Worm (Caenorhabditis elegans) whole organism, mixed stage, embryonic: ENCODE data around the gene asp-3.

Experiments
- M03D4.4 ChIP-seq: sonication (generic microtip); optimal IDR thresholded peaks from 2 replicates; lab custom pipeline; 2017; ENCODE audit warnings: mild to moderate bottlenecking, missing genetic modification characterization, missing compliant biosample characterization
- bed-3 ChIP-seq: fragments of 200-800 bp; sonication (Bioruptor generic); optimal IDR thresholded peaks from 3 replicates; lab custom pipeline; 2018; ENCODE audit warnings: mild to moderate bottlenecking, missing genetic modification characterization, moderate library complexity, missing compliant biosample characterization
- blmp-1 ChIP-seq: fragments of 150-350 bp; optimal IDR thresholded peaks from 2 replicates; lab custom pipeline; 2014; ENCODE audit warnings: missing biosample characterization, missing genetic modification characterization
- ceh-39 ChIP-seq: fragments of 150-350 bp; optimal IDR thresholded peaks from 2 replicates; lab custom pipeline; 2014; ENCODE audit warnings: missing biosample characterization, missing genetic modification characterization
- ceh-43 ChIP-seq: fragments of 200-800 bp; sonication (Bioruptor generic); optimal IDR thresholded peaks from 2 replicates; lab custom pipeline; 2018; ENCODE audit warnings: mild to moderate bottlenecking, missing genetic modification characterization, moderate library complexity, missing compliant biosample characterization
- ceh-83 ChIP-seq: fragments of 200-800 bp; sonication (Bioruptor generic); optimal IDR thresholded peaks from 2 replicates; lab custom pipeline; 2018; ENCODE audit warnings: mild to moderate bottlenecking, missing genetic modification characterization, missing compliant biosample characterization
- ces-1 ChIP-seq: fragments of 150-350 bp; optimal IDR thresholded peaks from 2 replicates; lab custom pipeline; 2014; ENCODE audit warnings: missing biosample characterization, missing genetic modification reagents, missing genetic modification characterization
- cnd-1 ChIP-seq: fragments of 200-800 bp; sonication (Bioruptor generic); optimal IDR thresholded peaks from 2 replicates; lab custom pipeline; 2018; ENCODE audit warnings: mild to moderate bottlenecking, missing genetic modification characterization, missing compliant biosample characterization
- drap-1 ChIP-seq: fragments of 200-800 bp; sonication (Bioruptor generic); optimal IDR thresholded peaks from 3 replicates; lab custom pipeline; 2018; ENCODE audit warnings: mild to moderate bottlenecking, missing genetic modification characterization, missing compliant biosample characterization
- elt-1 ChIP-seq: sonication (generic microtip); optimal IDR thresholded peaks from 2 replicates; lab custom pipeline; 2017; ENCODE audit warnings: missing genetic modification characterization, mild to moderate bottlenecking, missing compliant biosample characterization, antibody characterized with exemption, moderate library complexity, borderline replicate concordance; ENCODE audit not compliant: insufficient read depth
- elt-3 ChIP-seq: fragments of 150-350 bp; optimal IDR thresholded peaks from 2 replicates; lab custom pipeline; 2014; ENCODE audit warnings: missing biosample characterization, missing genetic modification characterization
- flh-1 ChIP-seq: fragments of 200-800 bp; sonication (Bioruptor generic); optimal IDR thresholded peaks from 2 replicates; lab custom pipeline; 2018; ENCODE audit warnings: mild to moderate bottlenecking, missing genetic modification characterization, moderate library complexity, missing compliant biosample characterization
- ham-2 ChIP-seq: fragments of 200-800 bp; sonication (Bioruptor generic); optimal IDR thresholded peaks from 2 replicates; lab custom pipeline; 2018; ENCODE audit warnings: mild to moderate bottlenecking, missing genetic modification characterization, missing compliant biosample characterization
- hlh-1 ChIP-seq: fragments of 150-350 bp; optimal IDR thresholded peaks from 2 replicates; lab custom pipeline; 2014; ENCODE audit warnings: missing biosample characterization, missing genetic modification reagents, missing genetic modification characterization
- lin-13 ChIP-seq: fragments of 150-350 bp; optimal IDR thresholded peaks from 2 replicates; lab custom pipeline; 2014; ENCODE audit warnings: missing biosample characterization, missing genetic modification characterization
- lin-32 ChIP-seq: fragments of 200-800 bp; sonication (Bioruptor generic); optimal IDR thresholded peaks from 2 replicates; lab custom pipeline; 2018; ENCODE audit warnings: mild to moderate bottlenecking, missing genetic modification characterization, missing compliant biosample characterization
- lsy-2 ChIP-seq: fragments of 150-350 bp; optimal IDR thresholded peaks from 2 replicates; lab custom pipeline; 2014; ENCODE audit warnings: missing biosample characterization, missing genetic modification characterization
- mab-5 ChIP-seq: fragments of 150-350 bp; optimal IDR thresholded peaks from 2 replicates; lab custom pipeline; 2014; ENCODE audit warnings: missing biosample characterization, missing genetic modification characterization
- mep-1 ChIP-seq: fragments of 150-350 bp; optimal IDR thresholded peaks from 2 replicates; lab custom pipeline; 2017; ENCODE audit warnings: missing biosample characterization, missing genetic modification reagents, missing genetic modification characterization, inconsistent platforms
- mls-2 ChIP-seq: sonication (generic microtip); optimal IDR thresholded peaks from 2 replicates; lab custom pipeline; 2016; ENCODE audit warnings: mild to moderate bottlenecking, missing genetic modification characterization, moderate library complexity, missing compliant biosample characterization
- nhr-12 ChIP-seq: fragments of 150-350 bp; optimal IDR thresholded peaks from 2 replicates; lab custom pipeline; 2014; ENCODE audit warnings: missing biosample characterization, missing genetic modification characterization
- nhr-2 ChIP-seq: fragments of 150-350 bp; optimal IDR thresholded peaks from 2 replicates; lab custom pipeline; 2014; ENCODE audit warnings: missing biosample characterization, missing genetic modification characterization
- nhr-237 ChIP-seq: fragments of 150-350 bp; optimal IDR thresholded peaks from 2 replicates; lab custom pipeline; 2014; ENCODE audit warnings: missing biosample characterization, missing genetic modification characterization
- nhr-28 ChIP-seq: fragments of 150-350 bp; optimal IDR thresholded peaks from 2 replicates; lab custom pipeline; 2014; ENCODE audit warnings: missing biosample characterization, missing genetic modification characterization
- nhr-76 ChIP-seq: sonication (generic microtip); optimal IDR thresholded peaks from 2 replicates; lab custom pipeline; 2017; ENCODE audit warnings: missing biosample characterization, missing genetic modification characterization
- pha-4 ChIP-seq: fragments of 150-350 bp; optimal IDR thresholded peaks from 2 replicates; lab custom pipeline; 2018; ENCODE audit warnings: missing biosample characterization, missing genetic modification reagents, missing genetic modification characterization
- sem-2 ChIP-seq: fragments of 200-800 bp; sonication (Bioruptor generic); optimal IDR thresholded peaks from 2 replicates; lab custom pipeline; 2018; ENCODE audit warnings: mild to moderate bottlenecking, missing genetic modification characterization, missing compliant biosample characterization
- snpc-4 ChIP-seq: fragments of 150-350 bp; optimal IDR thresholded peaks from 2 replicates; lab custom pipeline; 2014; ENCODE audit warnings: missing biosample characterization, missing genetic modification characterization
- sptf-1 ChIP-seq: sonication (generic microtip); optimal IDR thresholded peaks from 2 replicates; lab custom pipeline; 2017; ENCODE audit warnings: mild to moderate bottlenecking, missing genetic modification characterization, moderate library complexity, missing compliant biosample characterization
- tbx-8 ChIP-seq: fragments of 200-800 bp; sonication (Bioruptor generic); optimal IDR thresholded peaks from 2 replicates; lab custom pipeline; 2018; ENCODE audit warnings: mild to moderate bottlenecking, missing genetic modification characterization, moderate library complexity, missing compliant biosample characterization
- unc-120 ChIP-seq: sonication (generic microtip); optimal IDR thresholded peaks from 2 replicates; lab custom pipeline; 2017; ENCODE audit warnings: missing genetic modification characterization, missing compliant biosample characterization; ENCODE audit not compliant: poor library complexity, severe bottlenecking
- unc-39 ChIP-seq: fragments of 150-350 bp; optimal IDR thresholded peaks from 2 replicates; lab custom pipeline; 2014; ENCODE audit warnings: missing biosample characterization, missing genetic modification characterization
- unc-62 ChIP-seq: fragments of 150-350 bp; optimal IDR thresholded peaks from 2 replicates; lab custom pipeline; 2014; ENCODE audit warnings: missing biosample characterization, missing genetic modification reagents, missing genetic modification characterization
- zip-8 ChIP-seq: fragments of 150-350 bp; optimal IDR thresholded peaks from 2 replicates; lab custom pipeline; 2014; ENCODE audit warnings: missing biosample characterization, missing genetic modification characterization
- ztf-11 ChIP-seq: fragments of 150-350 bp; optimal IDR thresholded peaks from 2 replicates; lab custom pipeline; 2014; ENCODE audit warnings: missing biosample characterization, missing genetic modification characterization

asp-3 gene

DNA sequence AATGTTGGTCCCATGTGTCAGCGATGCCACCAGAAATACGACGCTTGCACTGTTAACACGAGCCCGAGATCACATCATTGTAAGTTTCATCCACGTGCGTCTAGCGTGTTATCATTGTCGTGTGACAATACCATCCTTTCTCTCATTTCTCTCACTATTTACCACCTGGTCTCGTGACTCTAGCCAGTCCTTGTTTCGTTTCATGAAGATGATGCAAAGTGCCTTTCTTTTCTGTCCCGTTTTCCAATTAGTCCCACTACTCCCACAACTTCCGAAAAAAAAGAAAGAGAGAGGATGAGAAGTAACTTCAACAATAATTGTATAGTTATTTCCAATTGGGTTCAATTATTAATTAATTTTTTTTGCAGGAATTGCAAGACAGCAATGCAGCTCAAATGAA, 48.0 kb upstream of the asp-3 start:
- TF ChIP-seq unc-120 = peak; percentile 5
- TF ChIP-seq unc-39 = no peak

DNA sequence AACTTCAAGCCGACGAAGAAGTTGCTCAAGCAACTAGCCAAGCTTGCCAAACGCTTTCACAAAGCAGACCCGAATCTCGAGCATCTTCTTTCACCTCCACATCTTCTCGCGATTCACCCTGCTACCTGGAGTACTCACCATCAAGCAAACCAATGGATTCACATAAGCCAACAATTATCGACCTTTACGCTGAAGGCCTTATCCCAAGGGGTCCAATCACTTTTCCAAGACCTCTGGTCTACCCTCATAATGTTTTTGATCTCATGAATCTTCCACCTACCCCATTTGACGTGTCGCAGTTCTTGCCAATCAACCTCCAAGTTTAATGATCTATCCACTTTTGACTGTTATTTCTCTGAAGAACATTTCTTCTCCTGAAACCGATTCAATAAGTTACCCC, 47.5 kb upstream of the asp-3 start:
- TF ChIP-seq bed-3 (no peak), mab-5 (tag; lab: Kevin White, UChicago) (no peak), sptf-1 (no peak)

DNA sequence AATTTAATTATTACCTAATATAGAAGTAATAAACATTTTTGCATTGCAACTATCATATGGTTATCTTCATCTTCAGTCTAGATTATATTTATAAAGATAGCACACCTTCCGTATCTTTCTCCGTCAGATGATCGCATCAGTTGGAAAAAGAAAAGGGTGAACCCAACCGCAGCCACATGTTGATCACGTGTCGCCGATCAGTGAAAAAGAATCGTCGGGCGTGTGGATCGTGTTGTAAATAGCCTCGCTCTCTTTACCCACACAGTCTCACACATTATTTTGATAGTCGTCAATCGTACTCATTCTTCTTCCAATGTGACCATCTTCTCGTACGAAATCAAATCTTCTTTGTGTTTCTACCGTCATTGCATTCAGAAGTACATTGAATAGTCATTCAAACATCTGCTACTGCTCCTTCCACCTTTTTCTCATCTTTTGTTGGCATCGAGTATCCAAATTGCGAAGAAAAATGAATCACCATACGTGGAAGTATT, 47.0 kb upstream of the asp-3 start:
- TF ChIP-seq mab-5 (tag; lab: Kevin White, UChicago) (no peak), M03D4.4 (tag; lab: Kevin White, UChicago) (no peak), mls-2 (tag; lab: Kevin White, UChicago) (no peak), blmp-1 (tag; lab: Kevin White, UChicago) (no peak), unc-62 (peak; percentile 82), nhr-12 (no peak), elt-3 (tag; lab: Kevin White, UChicago) (peak; percentile 89), nhr-28 (no peak), sem-2 (GFP tag; lab: Kevin White, UChicago) (no peak), lsy-2 (tag; lab: Kevin White, UChicago) (peak; percentile 10), zip-8 (tag; lab: Kevin White, UChicago) (no peak), ceh-39 (tag; lab: Kevin White, UChicago) (no peak), mep-1 (tag; lab: Kevin White, UChicago) (peak; percentile 39), ztf-11 (tag; lab: Kevin White, UChicago) (no peak), drap-1 (no peak), ceh-83 (GFP tag; lab: Kevin White, UChicago) (peak; percentile 23), lin-32 (no peak), pha-4 (tag; lab: Kevin White, UChicago) (peak; percentile 42), unc-120 (peak; percentile 35), tbx-8 (peak; percentile 17), unc-39 (no peak), nhr-237 (tag; lab: Kevin White, UChicago) (peak; percentile 36), bed-3 (no peak), cnd-1 (tag; lab: Kevin White, UChicago) (no peak), nhr-76 (no peak), snpc-4 (tag; lab: Kevin White, UChicago) (no peak), flh-1 (GFP tag; lab: Kevin White, UChicago) (no peak), nhr-2 (tag; lab: Kevin White, UChicago) (no peak), ham-2 (peak; percentile 58), ces-1 (GFP tag; lab: Kevin White, UChicago) (no peak), elt-1 (tag; lab: Kevin White, UChicago) (peak; percentile 98), hlh-1 (peak; percentile 45), lin-13 (no peak), sptf-1 (no peak), ceh-43 (GFP tag; lab: Kevin White, UChicago) (no peak)

DNA sequence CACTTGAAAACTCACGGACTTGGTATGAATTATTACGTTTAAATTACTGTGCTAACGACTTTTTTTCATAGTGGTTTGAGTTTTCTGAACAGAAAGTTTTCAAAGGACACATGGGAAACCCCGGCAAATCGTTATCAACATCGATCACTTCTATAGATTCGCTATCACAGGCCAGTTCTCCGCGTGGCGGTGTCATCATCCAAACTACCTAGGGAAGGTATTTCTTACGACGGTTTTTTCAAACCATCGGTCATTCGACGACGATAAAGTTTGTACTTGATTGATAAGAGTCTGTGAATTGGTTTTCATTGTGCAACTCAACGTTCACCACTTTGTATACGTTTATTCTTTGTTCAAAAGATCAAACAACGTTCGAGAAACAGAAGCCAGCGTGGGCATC, 46.3 kb upstream of the asp-3 start:
- TF ChIP-seq sptf-1 (no peak), elt-1 (tag; lab: Kevin White, UChicago) (no peak), pha-4 (tag; lab: Kevin White, UChicago) (no peak), unc-62 (no peak), nhr-2 (tag; lab: Kevin White, UChicago) (no peak), lin-32 (no peak), lsy-2 (tag; lab: Kevin White, UChicago) (no peak), blmp-1 (tag; lab: Kevin White, UChicago) (no peak), ceh-43 (GFP tag; lab: Kevin White, UChicago) (no peak), nhr-28 (no peak), lin-13 (no peak), drap-1 (no peak), nhr-76 (no peak), ztf-11 (tag; lab: Kevin White, UChicago) (no peak), hlh-1 (no peak), mep-1 (tag; lab: Kevin White, UChicago) (no peak), sem-2 (GFP tag; lab: Kevin White, UChicago) (no peak), ces-1 (GFP tag; lab: Kevin White, UChicago) (no peak), elt-3 (tag; lab: Kevin White, UChicago) (no peak), mls-2 (tag; lab: Kevin White, UChicago) (no peak)
